Fruit fly (Drosophila melanogaster): ENCODE measurements around the gene scrt.

dm6 chr3L:4025738-4026505 is 42.2 kb downstream of the scrt start, which contains the start of gene CG11594:
- no peak for TF ChIP-seq sv (GFP tag; optimal IDR thresholded peaks at IDR 0.05)
- no peak for TF ChIP-seq fru (GFP tag; optimal IDR thresholded peaks at IDR 0.05)
- no peak for TF ChIP-seq CG9705 (GFP tag; optimal IDR thresholded peaks at IDR 0.05)
- no peak for TF ChIP-seq brk (GFP tag; optimal IDR thresholded peaks at IDR 0.05)
- no peak for TF ChIP-seq dl (GFP tag; optimal IDR thresholded peaks at IDR 0.05; ENCODE audit: insufficient read depth in 1 of 2, partially characterized antibody in 2 of 2)
- TF ChIP-seq Mio (GFP tag; optimal IDR thresholded peaks at IDR 0.05), result no peak
- TF ChIP-seq Hr78 (GFP tag; optimal IDR thresholded peaks at IDR 0.05), result no peak
- TF ChIP-seq h (GFP tag; optimal IDR thresholded peaks at IDR 0.05), result no peak
